Worm (Caenorhabditis elegans) whole organism, L4 larva: Measurements from ENCODE around the gene lgc-35.

ENCODE experiments used
- D1046.2 ChIP-seq: fragments of 200-800 bp; sonication (Bioruptor generic); IDR thresholded peaks from 2 replicates; pipeline ENCODE4 v1.3.6; 2022; ENCODE audit warnings: missing genetic modification characterization, missing compliant biosample characterization
- F10B5.3 ChIP-seq: sonication (generic microtip); optimal IDR thresholded peaks from 2 replicates; lab custom pipeline; 2016; ENCODE audit warnings: mild to moderate bottlenecking, missing genetic modification characterization, missing compliant biosample characterization
- F26F4.8 ChIP-seq: fragments of 200-800 bp; sonication (Bioruptor generic); conservative IDR thresholded peaks from 2 replicates; pipeline ENCODE4 v1.3.6; 2022; ENCODE audit warnings: missing genetic modification characterization, missing compliant biosample characterization
- F37D6.2 ChIP-seq: sonication (generic microtip); optimal IDR thresholded peaks from 2 replicates; lab custom pipeline; 2016; ENCODE audit warnings: mild to moderate bottlenecking, missing genetic modification characterization, missing compliant biosample characterization
- F44E2.7 ChIP-seq: fragments of 200-800 bp; sonication (Bioruptor generic); IDR thresholded peaks from 2 replicates; pipeline ENCODE4 v2.1.2; 2022; ENCODE audit warnings: missing genetic modification characterization, missing compliant biosample characterization
- F49E8.2 ChIP-seq: sonication (generic microtip); optimal IDR thresholded peaks from 2 replicates; lab custom pipeline; 2016; ENCODE audit warnings: missing compliant biosample characterization, mild to moderate bottlenecking, missing genetic modification characterization, borderline replicate concordance
- T20F7.1 ChIP-seq: fragments of 200-800 bp; sonication (Bioruptor generic); optimal IDR thresholded peaks from 2 replicates; lab custom pipeline; 2018; ENCODE audit warnings: mild to moderate bottlenecking, missing genetic modification characterization, missing compliant biosample characterization
- Y105C5A.15 ChIP-seq: fragments of 200-800 bp; sonication (Bioruptor generic); IDR thresholded peaks from 2 replicates; pipeline ENCODE4 v1.3.6; 2022; ENCODE audit warnings: missing genetic modification characterization, missing compliant biosample characterization
- Y5F2A.4 ChIP-seq: fragments of 200-800 bp; sonication (Bioruptor generic); optimal IDR thresholded peaks from 2 replicates; lab custom pipeline; 2018; ENCODE audit warnings: mild to moderate bottlenecking, missing genetic modification characterization, missing compliant biosample characterization
- ZK337.2 ChIP-seq: fragments of 200-800 bp; sonication (Bioruptor generic); IDR thresholded peaks from 2 replicates; pipeline ENCODE4 v1.3.6; 2022; ENCODE audit warnings: missing genetic modification reagents, missing genetic modification characterization, missing compliant biosample characterization
- ceh-20 ChIP-seq: fragments of 200-800 bp; sonication (Bioruptor generic); IDR thresholded peaks from 2 replicates; pipeline ENCODE4 v1.3.6; 2022; ENCODE audit warnings: missing genetic modification reagents, missing genetic modification characterization, missing compliant biosample characterization
- ceh-32 ChIP-seq: sonication (generic microtip); optimal IDR thresholded peaks from 2 replicates; lab custom pipeline; 2016; ENCODE audit warnings: mild to moderate bottlenecking, missing genetic modification characterization, missing compliant biosample characterization; ENCODE audit not compliant: poor library complexity
- ceh-44 ChIP-seq: fragments of 200-800 bp; sonication (Bioruptor generic); IDR thresholded peaks from 2 replicates; pipeline ENCODE4 v1.3.6; 2022; ENCODE audit warnings: missing genetic modification reagents, missing genetic modification characterization, missing compliant biosample characterization
- daf-8 ChIP-seq: fragments of 200-800 bp; sonication (Bioruptor generic); IDR thresholded peaks from 2 replicates; pipeline ENCODE4 v1.3.6; 2022; ENCODE audit warnings: missing genetic modification characterization, missing compliant biosample characterization
- fos-1 ChIP-seq: fragments of 150-350 bp; optimal IDR thresholded peaks from 2 replicates; lab custom pipeline; 2014; ENCODE audit warnings: missing biosample characterization, missing genetic modification characterization
- gei-8 ChIP-seq: fragments of 200-800 bp; sonication (Bioruptor generic); optimal IDR thresholded peaks from 2 replicates; lab custom pipeline; 2018; ENCODE audit warnings: mild to moderate bottlenecking, missing genetic modification characterization, missing compliant biosample characterization
- hif-1 ChIP-seq, 2 experiments: sonication (generic microtip); optimal IDR thresholded peaks; 2 replicates each; lab custom pipeline; 2016 to 2017; ENCODE audit warnings: missing compliant biosample characterization in 2 of 2, missing genetic modification characterization in 2 of 2, missing genetic modification reagents in 2 of 2, missing genotype in 2 of 2, mild to moderate bottlenecking in 1 of 2
- hlh-11 ChIP-seq: fragments of 200-800 bp; sonication (Bioruptor generic); optimal IDR thresholded peaks from 2 replicates; lab custom pipeline; 2018; ENCODE audit warnings: mild to moderate bottlenecking, missing genetic modification characterization, missing compliant biosample characterization
- jun-1 ChIP-seq: fragments of 150-350 bp; optimal IDR thresholded peaks from 2 replicates; lab custom pipeline; 2014; ENCODE audit warnings: missing biosample characterization, missing genetic modification reagents, missing genetic modification characterization
- lin-15B ChIP-seq: fragments of 150-350 bp; sonication (generic microtip); optimal IDR thresholded peaks from 3 replicates; lab custom pipeline; 2014; ENCODE audit warnings: missing biosample characterization, missing genetic modification characterization
- lin-38 ChIP-seq: fragments of 200-800 bp; sonication (Bioruptor generic); IDR thresholded peaks from 2 replicates; pipeline ENCODE4 v1.3.6; 2022; ENCODE audit warnings: missing genetic modification reagents, missing genetic modification characterization, missing compliant biosample characterization
- lin-39 ChIP-seq: fragments of 150-350 bp; optimal IDR thresholded peaks from 2 replicates; lab custom pipeline; 2014; ENCODE audit warnings: missing biosample characterization, missing genetic modification reagents, missing genetic modification characterization
- lsy-2 ChIP-seq, 2 experiments: fragments of 150-350 bp in 1 of 2; sonication (generic microtip) in 1 of 2; optimal IDR thresholded peaks; 2 replicates each; lab custom pipeline; 2014 to 2017; ENCODE audit warnings: missing biosample characterization in 2 of 2, missing genetic modification characterization in 2 of 2
- madf-9 ChIP-seq: fragments of 200-800 bp; sonication (Bioruptor generic); conservative IDR thresholded peaks from 2 replicates; pipeline ENCODE4 v1.3.6; 2022; ENCODE audit warnings: missing genetic modification reagents, missing genetic modification characterization, missing compliant biosample characterization
- mep-1 ChIP-seq: fragments of 150-350 bp; sonication (generic microtip); optimal IDR thresholded peaks from 3 replicates; lab custom pipeline; 2014; ENCODE audit warnings: missing biosample characterization, missing genetic modification characterization
- mxl-3 ChIP-seq: fragments of 200-800 bp; sonication (Bioruptor generic); optimal IDR thresholded peaks from 2 replicates; lab custom pipeline; 2018; ENCODE audit warnings: mild to moderate bottlenecking, missing genetic modification characterization, missing compliant biosample characterization
- nhr-237 ChIP-seq: sonication (generic microtip); optimal IDR thresholded peaks from 2 replicates; lab custom pipeline; 2017; ENCODE audit warnings: missing biosample characterization, missing genetic modification characterization
- pha-4 ChIP-seq, 2 experiments: fragments of 150-350 bp in 1 of 2; fragments of 200-800 bp in 1 of 2; sonication (Bioruptor generic) in 1 of 2; IDR thresholded peaks in 1 of 2; optimal IDR thresholded peaks in 1 of 2; 2 replicates each; pipeline versions ENCODE4 v1.3.6 to Lab custom; 2014 to 2022; ENCODE audit warnings: missing genetic modification characterization in 2 of 2, missing genetic modification reagents in 2 of 2, missing biosample characterization in 1 of 2, missing compliant biosample characterization in 1 of 2
- php-3 ChIP-seq: fragments of 200-800 bp; sonication (Bioruptor generic); IDR thresholded peaks from 2 replicates; pipeline ENCODE4 v1.3.6; 2022; ENCODE audit warnings: missing genetic modification reagents, missing genetic modification characterization, missing compliant biosample characterization
- pqm-1 ChIP-seq: sonication (generic microtip); optimal IDR thresholded peaks from 2 replicates; lab custom pipeline; 2017; ENCODE audit warnings: missing biosample characterization, missing genetic modification characterization
- saeg-2 ChIP-seq: fragments of 200-800 bp; sonication (Bioruptor generic); IDR thresholded peaks from 2 replicates; pipeline ENCODE4 v1.3.6; 2022; ENCODE audit warnings: missing genetic modification reagents, missing genetic modification characterization, missing compliant biosample characterization
- sdz-12 ChIP-seq: fragments of 200-800 bp; sonication (Bioruptor generic); optimal IDR thresholded peaks from 2 replicates; lab custom pipeline; 2018; ENCODE audit warnings: mild to moderate bottlenecking, missing genetic modification characterization, missing compliant biosample characterization
- skn-1 ChIP-seq: fragments of 150-350 bp; optimal IDR thresholded peaks from 2 replicates; lab custom pipeline; 2014; ENCODE audit warnings: missing biosample characterization, missing genetic modification characterization
- snpc-1.2 ChIP-seq: fragments of 200-800 bp; sonication (Bioruptor generic); IDR thresholded peaks from 2 replicates; pipeline ENCODE4 v1.3.6; 2022; ENCODE audit warnings: missing genetic modification reagents, missing genetic modification characterization, missing compliant biosample characterization
- snpc-4 ChIP-seq: fragments of 150-350 bp; optimal IDR thresholded peaks from 2 replicates; lab custom pipeline; 2014; ENCODE audit warnings: missing biosample characterization, missing genetic modification characterization
- spr-1 ChIP-seq: sonication (generic microtip); optimal IDR thresholded peaks from 2 replicates; lab custom pipeline; 2016; ENCODE audit warnings: mild to moderate bottlenecking, missing genetic modification characterization, missing compliant biosample characterization
- spr-3 ChIP-seq: fragments of 200-800 bp; sonication (Bioruptor generic); optimal IDR thresholded peaks from 2 replicates; lab custom pipeline; 2018; ENCODE audit warnings: mild to moderate bottlenecking, missing genetic modification characterization, missing compliant biosample characterization
- tag-97 ChIP-seq: fragments of 200-800 bp; sonication (Bioruptor generic); IDR thresholded peaks from 2 replicates; pipeline ENCODE4 v1.3.6; 2022; ENCODE audit warnings: missing genetic modification characterization, missing compliant biosample characterization
- tra-1 ChIP-seq: fragments of 200-800 bp; sonication (Bioruptor generic); IDR thresholded peaks from 2 replicates; pipeline ENCODE4 v1.3.6; 2022; ENCODE audit warnings: missing genetic modification reagents, missing genetic modification characterization, missing compliant biosample characterization
- unc-130 ChIP-seq: sonication (generic microtip); optimal IDR thresholded peaks from 2 replicates; lab custom pipeline; 2016; ENCODE audit warnings: missing genetic modification reagents, missing genetic modification characterization, missing compliant biosample characterization
- unc-62 ChIP-seq, 3 experiments: fragments of 150-350 bp in 1 of 3; sonication (generic microtip); optimal IDR thresholded peaks in 2 of 3; peaks in 1 of 3; 1 replicate in 1 of 3; 2 replicates in 2 of 3; lab custom pipeline; 2014 to 2017; ENCODE audit warnings: missing biosample characterization in 3 of 3, missing genetic modification characterization in 3 of 3, missing genetic modification reagents in 3 of 3, missing genotype in 1 of 3
- vab-7 ChIP-seq: fragments of 200-800 bp; sonication (Bioruptor generic); IDR thresholded peaks from 2 replicates; pipeline ENCODE4 v1.3.6; 2022; ENCODE audit warnings: missing genetic modification reagents, missing genetic modification characterization, missing compliant biosample characterization
- zip-11 ChIP-seq: fragments of 200-800 bp; sonication (Bioruptor generic); IDR thresholded peaks from 2 replicates; pipeline ENCODE4 v1.3.6; 2022; ENCODE audit warnings: missing genetic modification characterization, missing compliant biosample characterization
- ztf-11 ChIP-seq: fragments of 150-350 bp; optimal IDR thresholded peaks from 2 replicates; lab custom pipeline; 2014; ENCODE audit warnings: missing biosample characterization, missing genetic modification characterization
- ztf-7 ChIP-seq: fragments of 150-350 bp; optimal IDR thresholded peaks from 2 replicates; lab custom pipeline; 2014; ENCODE audit warnings: missing biosample characterization, missing genetic modification characterization

The lgc-35 gene

DNA sequence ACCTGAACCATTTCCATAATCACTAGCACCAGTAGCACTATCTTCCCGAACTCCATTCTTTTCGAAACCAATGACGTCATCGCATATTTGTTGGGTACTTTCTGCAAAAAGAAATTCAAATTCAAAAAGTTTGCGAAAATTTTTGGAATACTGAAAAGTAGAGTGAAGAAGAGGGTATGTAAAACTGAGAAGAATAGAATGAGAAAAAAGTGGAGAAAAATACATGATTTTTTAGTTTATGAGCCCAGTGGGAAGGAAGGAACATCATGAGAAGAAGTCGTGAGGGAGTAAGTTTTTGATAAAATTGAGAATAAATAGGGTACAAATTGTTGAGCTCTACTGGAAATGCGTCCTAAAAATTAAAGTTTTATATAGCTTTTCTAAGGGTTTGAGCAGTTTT lies at the start of gene lgc-35:
Gene lgc-35, minus strand, starts transcription at position 101 of the 400 bp plus-strand sequence.
- TF ChIP-seq F26F4.8 (GFP tag; lab: Robert Waterston, UW) = no peak
- no peak for TF ChIP-seq spr-1 (tag; lab: Kevin White, UChicago)
- TF ChIP-seq ztf-11 (tag; lab: Kevin White, UChicago) = no peak
- TF ChIP-seq snpc-1.2 = no peak
- no peak for TF ChIP-seq snpc-4 (tag; lab: Kevin White, UChicago)
- TF ChIP-seq mep-1 (tag; lab: Kevin White, UChicago) = no peak
- no peak for TF ChIP-seq spr-3 (GFP tag; lab: Kevin White, UChicago)
- no peak for TF ChIP-seq Y105C5A.15 (GFP tag; lab: Robert Waterston, UW)
- TF ChIP-seq zip-11 = no peak
- no peak for TF ChIP-seq pha-4 (GFP tag; IDR thresholded peaks at IDR 0.05; lab: Robert Waterston, UW)
- TF ChIP-seq pha-4 (tag; optimal IDR thresholded peaks at IDR 0.05; lab: Kevin White, UChicago) = no peak
- no peak for TF ChIP-seq Y5F2A.4 (GFP tag; lab: Kevin White, UChicago)
- TF ChIP-seq daf-8 (GFP tag; lab: Robert Waterston, UW) = no peak
- no peak for TF ChIP-seq hlh-11
- TF ChIP-seq pqm-1 = no peak

DNA sequence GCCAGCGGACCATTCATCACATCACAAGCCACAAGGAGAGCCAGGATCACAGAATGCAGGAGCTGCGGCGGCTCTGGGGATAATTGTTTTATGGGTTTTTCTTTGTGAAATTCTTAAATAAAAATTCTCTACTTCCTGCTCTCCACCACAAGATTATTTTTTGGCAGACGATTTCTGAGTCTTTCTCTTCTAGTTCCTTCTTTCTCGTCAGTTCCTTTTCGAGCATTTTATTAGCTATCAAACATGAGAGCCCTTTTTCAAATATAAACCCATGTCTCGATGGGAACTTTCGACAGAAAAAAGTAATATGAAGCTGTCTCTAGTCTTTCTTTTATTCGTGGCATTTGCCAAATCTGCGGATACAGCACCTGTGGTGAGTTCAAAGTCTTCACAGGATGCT lies 48.5 kb upstream of the lgc-35 start, which contains the start of gene F35C5.3:
Gene F35C5.3, plus strand, starts transcription at position 301 of the 400 bp plus-strand sequence.
- TF ChIP-seq hif-1 (tag; optimal IDR thresholded peaks at IDR 0.05; lab: Kevin White, UChicago) (no peak), D1046.2 (GFP tag; lab: Robert Waterston, UW) (no peak), tag-97 (GFP tag; lab: Robert Waterston, UW) (no peak), mxl-3 (GFP tag; lab: Kevin White, UChicago) (no peak), madf-9 (GFP tag; lab: Robert Waterston, UW) (no peak), ceh-44 (GFP tag; lab: Robert Waterston, UW) (no peak), tra-1 (GFP tag; lab: Robert Waterston, UW) (no peak)

DNA sequence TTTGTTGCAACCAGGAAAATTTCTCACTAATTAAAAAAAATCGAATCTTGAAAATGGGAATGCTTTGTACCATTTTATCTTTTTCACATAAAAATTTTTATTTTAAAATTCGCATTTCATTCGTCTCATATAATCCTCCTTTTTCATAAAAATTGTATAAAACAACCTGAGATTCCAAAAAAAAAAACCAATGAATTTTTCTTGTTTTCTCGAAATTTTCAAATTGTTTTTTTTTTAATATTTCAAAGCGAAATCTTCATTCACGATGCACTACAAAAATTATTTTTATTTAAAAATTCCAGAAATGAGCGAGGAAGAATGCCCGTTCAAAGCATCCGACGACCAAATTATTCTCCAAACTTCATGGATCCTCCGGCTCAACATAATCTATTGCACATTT lies 45.0 kb upstream of the lgc-35 start, which contains the start of gene sra-14:
Gene sra-14, plus strand, starts transcription at position 301 of the 400 bp plus-strand sequence.
- TF ChIP-seq unc-130 (GFP tag; lab: Kevin White, UChicago) (no peak), lin-15B (tag; lab: Kevin White, UChicago) (no peak), lin-39 (tag; lab: Kevin White, UChicago) (no peak), mep-1 (tag; lab: Kevin White, UChicago) (no peak), D1046.2 (GFP tag; lab: Robert Waterston, UW) (no peak), skn-1 (tag; lab: Kevin White, UChicago) (no peak), hif-1 (tag; optimal IDR thresholded peaks at IDR 0.05; lab: Kevin White, UChicago) (no peak), vab-7 (no peak), spr-1 (tag; lab: Kevin White, UChicago) (no peak), sdz-12 (GFP tag; lab: Kevin White, UChicago) (no peak), ceh-32 (no peak), ceh-20 (GFP tag; lab: Robert Waterston, UW) (no peak), unc-62 (GFP tag; optimal IDR thresholded peaks at IDR 0.05 in 1 of 2; lab: Kevin White, UChicago) (no peak), unc-62 (tag; optimal IDR thresholded peaks at IDR 0.05; lab: Kevin White, UChicago) (no peak), ZK337.2 (no peak), F44E2.7 (no peak)

DNA sequence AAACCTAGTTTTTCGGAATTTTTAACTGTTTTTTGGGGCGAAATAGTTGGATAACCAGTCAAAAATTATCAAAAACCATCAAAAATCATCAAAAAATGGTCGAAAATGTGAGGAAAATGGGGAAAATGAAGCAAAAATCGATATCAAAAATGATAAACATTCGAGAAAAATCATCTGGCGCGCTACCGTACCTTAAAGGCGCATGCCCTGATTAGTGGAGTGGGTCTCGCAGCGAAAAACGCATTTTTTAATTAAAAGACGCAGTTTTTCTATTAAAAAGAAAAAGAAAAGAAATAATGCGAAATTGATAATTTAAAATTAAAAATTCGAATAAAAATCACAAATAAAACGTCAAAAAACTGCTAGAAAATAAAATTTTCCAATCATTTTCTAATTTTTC lies 40.4 kb upstream of the lgc-35 start, which contains the start of gene F35C5.1:
Gene F35C5.1, plus strand, starts transcription at position 399 of the 400 bp plus-strand sequence.
- peak; percentile 39 for TF ChIP-seq lin-38 (GFP tag; lab: Robert Waterston, UW)
- TF ChIP-seq saeg-2 (GFP tag; lab: Robert Waterston, UW) = no peak
- no peak for TF ChIP-seq jun-1 (tag; lab: Kevin White, UChicago)
- no peak for TF ChIP-seq F37D6.2 (tag; lab: Kevin White, UChicago)
- peak; percentile 12 for TF ChIP-seq unc-130 (GFP tag; lab: Kevin White, UChicago)
- no peak for TF ChIP-seq T20F7.1 (GFP tag; lab: Kevin White, UChicago)
- TF ChIP-seq F10B5.3 = no peak
- TF ChIP-seq snpc-4 (tag; lab: Kevin White, UChicago) = no peak
- no peak for TF ChIP-seq hif-1 (tag; optimal IDR thresholded peaks at IDR 0.05; lab: Kevin White, UChicago)
- TF ChIP-seq ztf-7 (tag; lab: Kevin White, UChicago) = no peak
- no peak for TF ChIP-seq fos-1 (tag; lab: Kevin White, UChicago)
- no peak for TF ChIP-seq ZK337.2
- peak; percentile 47 for TF ChIP-seq F49E8.2 (tag; lab: Kevin White, UChicago)
- no peak for TF ChIP-seq zip-11
- no peak for TF ChIP-seq nhr-237 (tag; lab: Kevin White, UChicago)
- TF ChIP-seq php-3 (GFP tag; lab: Robert Waterston, UW) = no peak
- no peak for TF ChIP-seq ceh-20 (GFP tag; lab: Robert Waterston, UW)
- TF ChIP-seq lsy-2 (tag; optimal IDR thresholded peaks at IDR 0.05; lab: Kevin White, UChicago) = peak in 1 of 2 experiments; percentile 34
- TF ChIP-seq mep-1 (tag; lab: Kevin White, UChicago) = no peak
- TF ChIP-seq gei-8 (GFP tag; lab: Kevin White, UChicago) = no peak
